Worm (Caenorhabditis elegans): Measurements from ENCODE around the gene gtsf-1.

DNA sequence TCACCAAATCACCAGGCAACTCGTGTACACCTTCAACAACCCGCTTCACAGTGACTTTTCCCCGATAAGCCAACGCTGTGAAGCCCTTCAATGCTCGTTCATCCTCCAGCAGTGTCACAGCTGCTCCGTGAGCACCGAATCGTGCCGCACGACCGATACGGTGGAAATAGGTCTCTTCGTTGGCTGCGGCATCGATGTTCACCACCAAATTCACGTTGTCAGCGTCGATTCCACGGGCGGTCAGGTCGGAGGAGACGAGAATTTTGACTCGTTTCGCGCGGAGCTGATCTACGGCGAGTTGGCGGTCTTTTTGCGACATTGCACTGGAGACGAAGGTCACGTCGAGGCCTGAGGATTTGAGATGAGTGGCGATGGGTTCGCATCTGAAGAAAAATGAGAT is 4.9 kb upstream of the gtsf-1 start:
- TF ChIP-seq unc-62 (GFP tag; optimal IDR thresholded peaks at IDR 0.05) (no peak), nhr-237 (tag; optimal IDR thresholded peaks at IDR 0.05) (no peak), unc-39 (tag; optimal IDR thresholded peaks at IDR 0.05) (no peak), nhr-76 (tag; optimal IDR thresholded peaks at IDR 0.05) (no peak), nhr-28 (tag; optimal IDR thresholded peaks at IDR 0.05) (no peak), ceh-43 (GFP tag; optimal IDR thresholded peaks at IDR 0.05) (no peak)
